Worm (Caenorhabditis elegans) whole organism, L3 larva: ENCODE measurements around the gene gfi-1.

ENCODE experiments used
- R02D3.7 ChIP-seq: fragments of 150-350 bp; optimal IDR thresholded peaks from 2 replicates; lab custom pipeline; 2014; ENCODE audit warnings: missing biosample characterization, missing genetic modification characterization
- ZK546.5 ChIP-seq: sonication (generic microtip); optimal IDR thresholded peaks from 2 replicates; lab custom pipeline; 2017; ENCODE audit warnings: missing biosample characterization, missing genetic modification characterization
- ama-1 ChIP-seq: fragments of 150-350 bp; optimal IDR thresholded peaks from 2 replicates; lab custom pipeline; 2018
- ceh-16 ChIP-seq: sonication (generic microtip); optimal IDR thresholded peaks from 2 replicates; lab custom pipeline; 2017; ENCODE audit warnings: missing biosample characterization, missing genetic modification characterization
- ceh-28 ChIP-seq: fragments of 150-350 bp; optimal IDR thresholded peaks from 2 replicates; lab custom pipeline; 2014; ENCODE audit warnings: missing biosample characterization, missing genetic modification reagents, missing genetic modification characterization
- ceh-82 ChIP-seq: fragments of 150-350 bp; optimal IDR thresholded peaks from 2 replicates; lab custom pipeline; 2014; ENCODE audit warnings: missing biosample characterization, missing genetic modification characterization
- ceh-9 ChIP-seq: sonication (generic microtip); optimal IDR thresholded peaks from 2 replicates; lab custom pipeline; 2018; ENCODE audit warnings: missing biosample characterization, missing genetic modification characterization
- daf-12 ChIP-seq: fragments of 150-350 bp; optimal IDR thresholded peaks from 2 replicates; lab custom pipeline; 2014; ENCODE audit warnings: missing biosample characterization, missing genetic modification reagents, missing genetic modification characterization
- egl-27 ChIP-seq: sonication (generic microtip); optimal IDR thresholded peaks from 4 replicates; lab custom pipeline; 2017; ENCODE audit warnings: missing biosample characterization, missing genetic modification reagents, missing genetic modification characterization
- egl-5 ChIP-seq: fragments of 150-350 bp; optimal IDR thresholded peaks from 2 replicates; lab custom pipeline; 2017; ENCODE audit warnings: missing biosample characterization, missing genetic modification reagents, missing genetic modification characterization, inconsistent platforms
- elt-1 ChIP-seq: fragments of 150-350 bp; optimal IDR thresholded peaks from 2 replicates; lab custom pipeline; 2014; ENCODE audit warnings: missing biosample characterization, missing genetic modification characterization
- elt-2 ChIP-seq: sonication (generic microtip); optimal IDR thresholded peaks from 2 replicates; lab custom pipeline; 2016; ENCODE audit warnings: missing genetic modification reagents, mild to moderate bottlenecking, missing genetic modification characterization, missing compliant biosample characterization
- elt-3 ChIP-seq, 3 experiments: fragments of 150-350 bp in 1 of 3; sonication (generic microtip) in 2 of 3; optimal IDR thresholded peaks; 2 replicates in 2 of 3; 4 replicates in 1 of 3; lab custom pipeline; 2014 to 2017; ENCODE audit warnings: missing biosample characterization in 3 of 3, missing genetic modification characterization in 3 of 3
- fkh-10 ChIP-seq: sonication (generic microtip); optimal IDR thresholded peaks from 2 replicates; lab custom pipeline; 2017; ENCODE audit warnings: missing biosample characterization, missing genetic modification reagents, missing genetic modification characterization
- fkh-2 ChIP-seq: fragments of 150-350 bp; optimal IDR thresholded peaks from 2 replicates; lab custom pipeline; 2014; ENCODE audit warnings: missing biosample characterization, missing genetic modification reagents, missing genetic modification characterization
- hmg-11 ChIP-seq: sonication (generic microtip); optimal IDR thresholded peaks from 2 replicates; lab custom pipeline; 2016; ENCODE audit warnings: missing genetic modification characterization, missing compliant biosample characterization
- jun-1 ChIP-seq: fragments of 150-350 bp; optimal IDR thresholded peaks from 2 replicates; lab custom pipeline; 2014; ENCODE audit warnings: missing biosample characterization, missing genetic modification reagents, missing genetic modification characterization
- lin-15B ChIP-seq: fragments of 150-350 bp; optimal IDR thresholded peaks from 2 replicates; lab custom pipeline; 2014; ENCODE audit warnings: missing biosample characterization, missing genetic modification characterization
- lin-39 ChIP-seq: fragments of 150-350 bp; optimal IDR thresholded peaks from 2 replicates; lab custom pipeline; 2018; ENCODE audit warnings: missing biosample characterization, missing genetic modification reagents, missing genetic modification characterization
- lsy-12 ChIP-seq: sonication (generic microtip); optimal IDR thresholded peaks from 2 replicates; lab custom pipeline; 2016; ENCODE audit warnings: mild to moderate bottlenecking, missing genetic modification characterization, missing compliant biosample characterization
- mml-1 ChIP-seq: fragments of 150-350 bp; sonication (generic microtip); optimal IDR thresholded peaks from 3 replicates; lab custom pipeline; 2014; ENCODE audit warnings: missing biosample characterization, missing genetic modification characterization
- nfya-1 ChIP-seq: sonication (generic microtip); optimal IDR thresholded peaks from 2 replicates; lab custom pipeline; 2017; ENCODE audit warnings: missing genetic modification characterization, mild to moderate bottlenecking, missing compliant biosample characterization, antibody characterized with exemption, moderate library complexity; ENCODE audit not compliant: insufficient read depth
- nhr-11 ChIP-seq: fragments of 150-350 bp; optimal IDR thresholded peaks from 2 replicates; lab custom pipeline; 2014; ENCODE audit warnings: missing biosample characterization, missing genetic modification characterization
- nhr-12 ChIP-seq: fragments of 150-350 bp; optimal IDR thresholded peaks from 2 replicates; lab custom pipeline; 2014; ENCODE audit warnings: missing biosample characterization, missing genetic modification characterization
- nhr-23 ChIP-seq: fragments of 150-350 bp; optimal IDR thresholded peaks from 2 replicates; lab custom pipeline; 2014; ENCODE audit warnings: missing biosample characterization, missing genetic modification reagents, missing genetic modification characterization
- nhr-237 ChIP-seq: fragments of 150-350 bp; optimal IDR thresholded peaks from 2 replicates; lab custom pipeline; 2014; ENCODE audit warnings: missing biosample characterization, missing genetic modification characterization
- nhr-25 ChIP-seq: sonication (generic microtip); optimal IDR thresholded peaks from 2 replicates; lab custom pipeline; 2017; ENCODE audit warnings: missing biosample characterization, missing genetic modification characterization
- nhr-43 ChIP-seq: sonication (generic microtip); optimal IDR thresholded peaks from 2 replicates; lab custom pipeline; 2016; ENCODE audit warnings: mild to moderate bottlenecking, missing genetic modification characterization, missing compliant biosample characterization; ENCODE audit not compliant: poor library complexity, severe bottlenecking
- nhr-67 ChIP-seq: fragments of 150-350 bp; optimal IDR thresholded peaks from 2 replicates; lab custom pipeline; 2014; ENCODE audit warnings: missing biosample characterization, missing genetic modification characterization
- nhr-77 ChIP-seq: fragments of 150-350 bp; optimal IDR thresholded peaks from 2 replicates; lab custom pipeline; 2014; ENCODE audit warnings: missing biosample characterization, missing genetic modification characterization
- pha-4 ChIP-seq: fragments of 150-350 bp; optimal IDR thresholded peaks from 2 replicates; lab custom pipeline; 2014; ENCODE audit warnings: missing biosample characterization, missing genetic modification reagents, missing genetic modification characterization
- pqm-1 ChIP-seq: fragments of 150-350 bp; optimal IDR thresholded peaks from 2 replicates; lab custom pipeline; 2017; ENCODE audit warnings: missing biosample characterization, missing genetic modification characterization, inconsistent platforms
- skn-1 ChIP-seq: fragments of 150-350 bp; optimal IDR thresholded peaks from 2 replicates; lab custom pipeline; 2014; ENCODE audit warnings: missing biosample characterization, missing genetic modification characterization
- snpc-4 ChIP-seq: fragments of 150-350 bp; optimal IDR thresholded peaks from 2 replicates; lab custom pipeline; 2014; ENCODE audit warnings: missing biosample characterization, missing genetic modification characterization
- unc-39 ChIP-seq: sonication (generic microtip); optimal IDR thresholded peaks from 4 replicates; lab custom pipeline; 2017; ENCODE audit warnings: missing biosample characterization, missing genetic modification characterization
- ztf-11 ChIP-seq: fragments of 150-350 bp; optimal IDR thresholded peaks from 2 replicates; lab custom pipeline; 2014; ENCODE audit warnings: missing biosample characterization, missing genetic modification characterization
- ztf-4 ChIP-seq: fragments of 150-350 bp; optimal IDR thresholded peaks from 2 replicates; lab custom pipeline; 2014; ENCODE audit warnings: missing biosample characterization, missing genetic modification characterization

gfi-1 gene

ce11 chrV:6436332-6436731, 36.6 kb upstream of the gfi-1 start, which contains the start of gene hpo-19:
TSS of gene hpo-19 (plus strand) at chrV:6436645.
- TF ChIP-seq daf-12 (tag; lab: Kevin White, UChicago) (no peak), elt-2 (tag; lab: Kevin White, UChicago) (peak; percentile 55)

DNA sequence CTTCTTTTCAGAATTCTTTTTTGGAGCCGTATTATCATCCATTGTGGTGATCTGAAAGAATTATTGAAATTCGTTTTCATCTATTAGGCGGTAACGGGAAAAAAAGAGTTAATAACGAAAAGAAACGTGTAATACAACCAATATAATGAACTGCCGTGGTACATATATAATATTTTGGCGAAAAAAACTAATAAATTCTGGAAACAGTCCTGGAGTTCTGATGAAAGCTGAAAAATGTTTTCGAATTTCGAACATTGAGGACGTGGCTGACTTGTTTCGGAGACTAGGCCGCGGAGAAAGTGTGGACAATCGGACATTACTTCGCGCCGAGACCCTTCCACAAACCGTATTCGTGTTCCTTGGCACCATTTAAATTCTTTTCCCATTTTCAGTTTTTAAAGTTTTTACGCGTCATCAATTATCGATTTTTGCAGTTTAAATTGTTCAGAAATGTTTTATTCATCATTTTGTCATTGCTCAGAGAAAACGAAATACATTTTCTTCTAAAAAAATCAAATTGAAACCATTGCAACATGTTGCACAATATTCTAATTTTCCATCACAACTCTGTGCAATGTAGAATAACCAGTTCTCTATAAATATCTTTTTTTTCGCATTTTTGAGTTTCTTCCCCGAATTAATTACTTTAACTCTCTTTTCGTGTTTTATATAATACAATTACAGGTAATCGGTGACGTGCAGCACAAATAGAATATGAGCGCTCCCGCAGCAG, 33.9 kb upstream of the gfi-1 start, which contains the start of the genes gad-1 and erfa-1:
gad-1 (minus strand) TSS at position 51 of the 733 bp plus-strand sequence.
erfa-1 (plus strand) TSS at position 683 of the 733 bp plus-strand sequence.
- TF ChIP-seq ceh-9 (tag; lab: Kevin White, UChicago) (no peak), ceh-28 (tag; lab: Kevin White, UChicago) (peak; percentile 68), snpc-4 (no peak), ZK546.5 (tag; lab: Kevin White, UChicago) (no peak), hmg-11 (tag; lab: Kevin White, UChicago) (peak; percentile 42), lsy-12 (tag; lab: Kevin White, UChicago) (no peak), pha-4 (peak; percentile 76), nhr-43 (peak; percentile 46), elt-1 (tag; lab: Kevin White, UChicago) (no peak), R02D3.7 (tag; lab: Kevin White, UChicago) (no peak), lin-39 (tag; lab: Kevin White, UChicago) (peak; percentile 87), nhr-237 (tag; lab: Kevin White, UChicago) (no peak), ceh-16 (no peak), ama-1 (peak; percentile 18), elt-2 (tag; lab: Kevin White, UChicago) (peak; percentile 39), pqm-1 (tag; lab: Kevin White, UChicago) (no peak), nfya-1 (tag; lab: Kevin White, UChicago) (peak; percentile 82), nhr-23 (tag; lab: Kevin White, UChicago) (peak; percentile 60), nhr-12 (tag; lab: Kevin White, UChicago) (no peak), nhr-25 (peak; percentile 77), lin-15B (tag; lab: Kevin White, UChicago) (peak; percentile 95)

DNA sequence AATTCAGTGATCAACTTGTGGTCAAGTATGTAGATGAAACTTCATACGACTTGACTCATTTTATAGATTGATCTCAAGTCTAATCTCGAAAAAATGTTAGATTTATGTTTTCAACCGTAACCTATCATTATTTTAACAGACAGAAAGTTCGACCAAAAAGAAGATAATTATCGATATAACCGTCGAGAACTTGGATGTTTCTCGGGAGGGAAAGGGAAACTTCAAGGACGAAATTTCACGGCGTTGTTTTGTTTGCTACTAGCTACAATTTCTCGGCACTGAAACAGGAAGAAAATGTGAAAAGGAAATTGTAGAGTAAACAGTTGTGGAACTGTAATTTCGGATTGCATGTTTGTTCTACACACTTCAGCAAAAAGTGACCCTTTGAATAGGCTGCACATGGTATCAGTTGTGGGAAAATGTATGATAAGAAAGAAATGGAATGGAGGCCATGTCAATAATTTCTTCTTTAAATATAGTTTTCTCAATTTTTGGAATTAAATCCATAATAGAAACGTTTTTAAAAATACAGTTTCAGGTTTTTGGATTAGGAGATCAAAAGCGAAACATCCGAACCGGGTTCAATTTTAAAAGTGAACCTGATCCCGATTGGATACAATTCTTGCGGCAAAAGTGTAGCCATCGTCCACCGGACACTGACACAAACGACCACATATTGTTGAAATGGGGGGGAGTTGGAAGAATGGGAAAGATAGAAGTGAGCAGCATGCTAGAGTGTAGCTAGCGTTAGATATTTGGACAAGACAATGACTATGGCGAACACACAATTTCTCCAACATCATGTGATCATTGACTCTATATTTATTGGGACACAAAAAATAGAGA, 31.0 kb upstream of the gfi-1 start:
- TF ChIP-seq ceh-82 (tag; lab: Kevin White, UChicago) (no peak), daf-12 (tag; lab: Kevin White, UChicago) (no peak), nhr-77 (tag; lab: Kevin White, UChicago) (no peak), lin-15B (tag; lab: Kevin White, UChicago) (no peak), pqm-1 (tag; lab: Kevin White, UChicago) (peak; percentile 56), mml-1 (tag; lab: Kevin White, UChicago) (no peak), ceh-28 (tag; lab: Kevin White, UChicago) (no peak), ceh-16 (no peak), pha-4 (peak; percentile 54), skn-1 (no peak), ztf-11 (tag; lab: Kevin White, UChicago) (no peak), egl-5 (no peak), nhr-11 (tag; lab: Kevin White, UChicago) (no peak), ceh-9 (tag; lab: Kevin White, UChicago) (no peak), ztf-4 (tag; lab: Kevin White, UChicago) (no peak), unc-39 (tag; lab: Kevin White, UChicago) (no peak), lsy-12 (tag; lab: Kevin White, UChicago) (no peak), nhr-43 (peak; percentile 13), jun-1 (tag; lab: Kevin White, UChicago) (no peak), elt-1 (tag; lab: Kevin White, UChicago) (no peak), egl-27 (tag; lab: Kevin White, UChicago) (no peak), nhr-237 (tag; lab: Kevin White, UChicago) (no peak), fkh-10 (no peak), nfya-1 (tag; lab: Kevin White, UChicago) (no peak), fkh-2 (tag; lab: Kevin White, UChicago) (no peak), elt-2 (tag; lab: Kevin White, UChicago) (peak; percentile 52), nhr-67 (tag; lab: Kevin White, UChicago) (no peak), elt-3 (tag; optimal IDR thresholded peaks at IDR 0.05; lab: Kevin White, UChicago) (no peak), snpc-4 (no peak)
